Fruit fly (Drosophila melanogaster): Measurements from ENCODE around the gene wapl.

- TF ChIP-seq CG7101 (tag; optimal IDR thresholded peaks at IDR 0.05) (no peak), CG14711 (tag; optimal IDR thresholded peaks at IDR 0.05) (no peak), CG33017 (tag; optimal IDR thresholded peaks at IDR 0.05) (no peak), Clk (GFP tag; optimal IDR thresholded peaks at IDR 0.05) (no peak), kay (GFP tag; ENCODE audit: borderline replicate concordance) (no peak), CG11617 (GFP tag; optimal IDR thresholded peaks at IDR 0.05) (no peak), Crg-1 (GFP tag; optimal IDR thresholded peaks at IDR 0.05) (no peak), CG5204 (GFP tag; optimal IDR thresholded peaks at IDR 0.05) (no peak), bab1 (GFP tag; optimal IDR thresholded peaks at IDR 0.05) (no peak), tj (GFP tag; optimal IDR thresholded peaks at IDR 0.05) (no peak)
Observed at dm6 chrX:2148671-2149070, 10.1 kb downstream of the wapl start.
